Worm (Caenorhabditis elegans) whole organism, young adult: ENCODE results near the gene srbc-56.

Source experiments
- B0336.3 ChIP-seq: fragments of 200-800 bp; sonication (Bioruptor generic); IDR thresholded peaks from 2 replicates; pipeline ENCODE4 v1.3.6; 2022; ENCODE audit warnings: missing genetic modification characterization, missing compliant biosample characterization
- unc-62 ChIP-seq: fragments of 150-350 bp; optimal IDR thresholded peaks from 2 replicates; lab custom pipeline; 2014; ENCODE audit warnings: missing biosample characterization, missing genetic modification reagents, missing genetic modification characterization

- no peak for TF ChIP-seq unc-62 (GFP tag; lab: Kevin White, UChicago)
- TF ChIP-seq B0336.3 = no peak
These were observed 1.6 kb downstream of the srbc-56 start, which contains the start of gene srbc-55 for ce11 chrV:15829907-15830306.
